Worm (Caenorhabditis elegans): Measurements from ENCODE around the gene math-22.
A peak's percentile ranks its signal among the peaks of the same experiment; 100 is the strongest.

DNA sequence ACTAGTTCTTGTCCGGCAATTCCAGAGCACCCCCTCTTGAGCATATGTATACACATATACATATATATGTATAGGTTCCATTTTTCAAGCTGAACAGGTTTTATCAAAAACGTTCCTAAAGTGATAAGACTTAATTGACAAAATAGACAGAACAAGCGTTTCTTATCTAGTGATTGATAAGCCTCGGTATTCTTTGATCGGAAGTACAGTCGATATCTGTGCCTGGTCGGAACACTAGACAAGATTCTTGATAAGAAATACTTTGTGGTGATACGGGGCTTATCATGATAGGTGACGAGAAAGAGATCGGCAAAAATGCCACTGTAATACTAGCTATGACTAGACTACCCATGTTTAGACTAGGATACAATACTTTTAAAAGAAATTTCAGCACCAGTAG, 43.9 kb downstream of the math-22 start:
- no peak for TF ChIP-seq rnt-1 (tag; optimal IDR thresholded peaks at IDR 0.05)
- TF ChIP-seq nhr-11 (tag; optimal IDR thresholded peaks at IDR 0.05): no peak
- TF ChIP-seq elt-3 (tag; optimal IDR thresholded peaks at IDR 0.05): peak in 1 of 6 experiments; percentile 42
- no peak for TF ChIP-seq lin-13 (GFP tag; optimal IDR thresholded peaks at IDR 0.05)
- TF ChIP-seq unc-62 (GFP tag; optimal IDR thresholded peaks at IDR 0.05): no peak
- TF ChIP-seq lir-3 (tag; optimal IDR thresholded peaks at IDR 0.05; ENCODE audit: poor library complexity): no peak
- TF ChIP-seq alr-1 (tag; optimal IDR thresholded peaks at IDR 0.05; ENCODE audit: borderline replicate concordance): no peak
- TF ChIP-seq dpl-1 (GFP tag; optimal IDR thresholded peaks at IDR 0.05): no peak
- TF ChIP-seq jun-1 (tag; optimal IDR thresholded peaks at IDR 0.05): peak; percentile 64
- TF ChIP-seq lsy-2 (tag; optimal IDR thresholded peaks at IDR 0.05): no peak
- no peak for TF ChIP-seq mdl-1 (tag; optimal IDR thresholded peaks at IDR 0.05)
